Fruit fly (Drosophila melanogaster) whole organism, embryonic: ENCODE results near the gene CG8176.
A peak's percentile ranks its signal among the peaks of the same experiment; 100 is the strongest.

Source experiments
- Ada2b ChIP-seq: fragments of 200-800 bp; sonication (Bioruptor generic); IDR thresholded peaks from 2 replicates; pipeline ENCODE4 v1.3.6; 2022; ENCODE audit warnings: missing biosample characterization, missing genetic modification characterization
- Bdp1 ChIP-seq: fragments of 200-800 bp; sonication (Bioruptor generic); optimal IDR thresholded peaks from 3 replicates; lab custom pipeline; 2016; ENCODE audit warnings: missing biosample characterization, missing genetic modification characterization
- CG10366 ChIP-seq: fragments of 200-800 bp; sonication (Bioruptor generic); IDR thresholded peaks from 2 replicates; pipeline ENCODE4 v1.3.6; 2022; ENCODE audit warnings: missing biosample characterization, missing genetic modification characterization
- CG11247 ChIP-seq: fragments of 200-800 bp; sonication (Bioruptor generic); IDR thresholded peaks from 2 replicates; pipeline ENCODE4 v1.3.6; 2022; ENCODE audit warnings: missing biosample characterization, missing genetic modification characterization
- CG11696 ChIP-seq: fragments of 200-800 bp; sonication (Bioruptor generic); IDR thresholded peaks from 2 replicates; pipeline ENCODE4 v1.3.6; 2022; ENCODE audit warnings: missing biosample characterization, missing genetic modification characterization
- CG12391 ChIP-seq: fragments of 200-800 bp; sonication (Bioruptor generic); optimal IDR thresholded peaks from 3 replicates; lab custom pipeline; 2018; ENCODE audit warnings: missing biosample characterization, mild to moderate bottlenecking, missing genetic modification characterization, moderate library complexity
- CG12744 ChIP-seq: fragments of 200-800 bp; sonication (Bioruptor generic); optimal IDR thresholded peaks from 2 replicates; lab custom pipeline; 2016; ENCODE audit warnings: missing biosample characterization, missing genetic modification characterization
- CG14965 ChIP-seq: fragments of 200-800 bp; sonication (Bioruptor generic); optimal IDR thresholded peaks from 2 replicates; lab custom pipeline; 2016; ENCODE audit warnings: missing biosample characterization, missing genetic modification characterization, borderline replicate concordance
- CG17186 ChIP-seq: fragments of 200-800 bp; sonication (Bioruptor generic); optimal IDR thresholded peaks from 3 replicates; lab custom pipeline; 2017; ENCODE audit warnings: missing biosample characterization, missing genetic modification reagents, missing genetic modification characterization
- CG17361 ChIP-seq: fragments of 200-800 bp; sonication (Bioruptor generic); IDR thresholded peaks from 3 replicates; pipeline ENCODE4 v1.3.6; 2022; ENCODE audit warnings: missing biosample characterization, missing genetic modification characterization
- CG18476 ChIP-seq: fragments of 200-800 bp; sonication (Bioruptor generic); optimal IDR thresholded peaks from 2 replicates; lab custom pipeline; 2016; ENCODE audit warnings: missing biosample characterization, mild to moderate bottlenecking, missing genetic modification characterization
- CG2129 ChIP-seq: fragments of 200-800 bp; sonication (Bioruptor generic); IDR thresholded peaks from 2 replicates; pipeline ENCODE4 v1.3.6; 2022; ENCODE audit warnings: missing biosample characterization, missing genetic modification characterization; ENCODE audit not compliant: partially characterized antibody
- CG34376 ChIP-seq: fragments of 200-800 bp; sonication (Bioruptor generic); optimal IDR thresholded peaks from 2 replicates; lab custom pipeline; 2018; ENCODE audit warnings: missing biosample characterization, mild to moderate bottlenecking, missing genetic modification characterization
- CG3726 ChIP-seq: fragments of 200-800 bp; sonication (Bioruptor generic); IDR thresholded peaks from 3 replicates; pipeline ENCODE4, ENCODE4 v1.3.6; 2022; ENCODE audit warnings: missing biosample characterization, missing genetic modification characterization
- CG3995 ChIP-seq: fragments of 200-800 bp; sonication (Bioruptor generic); optimal IDR thresholded peaks from 3 replicates; lab custom pipeline; 2016; ENCODE audit warnings: missing biosample characterization, missing genetic modification characterization
- CG42726 ChIP-seq: fragments of 200-800 bp; sonication (Bioruptor generic); IDR thresholded peaks from 2 replicates; pipeline ENCODE4 v1.3.6; 2022; ENCODE audit warnings: missing biosample characterization, missing genetic modification characterization; ENCODE audit not compliant: partially characterized antibody
- CG43689 ChIP-seq: fragments of 200-800 bp; sonication (Bioruptor generic); IDR thresholded peaks from 2 replicates; pipeline ENCODE4 v1.3.6; 2022; ENCODE audit warnings: missing biosample characterization, missing genetic modification characterization
- CG6765 ChIP-seq: fragments of 200-800 bp; sonication (Bioruptor generic); optimal IDR thresholded peaks from 3 replicates; lab custom pipeline; 2017; ENCODE audit warnings: missing biosample characterization, mild to moderate bottlenecking, missing genetic modification characterization
- CoRest ChIP-seq: fragments of 200-800 bp; sonication (Bioruptor generic); optimal IDR thresholded peaks from 3 replicates; lab custom pipeline; 2018; ENCODE audit warnings: missing biosample characterization, mild to moderate bottlenecking, missing genetic modification characterization, moderate library complexity
- Dll ChIP-seq: fragments of 200-800 bp; sonication (Bioruptor generic); IDR thresholded peaks from 4 replicates; pipeline ENCODE4 v1.3.6; 2022; ENCODE audit warnings: missing biosample characterization, missing genetic modification characterization; ENCODE audit not compliant: partially characterized antibody
- Elba2 ChIP-seq: fragments of 200-800 bp; sonication (Bioruptor generic); optimal IDR thresholded peaks from 3 replicates; lab custom pipeline; 2016; ENCODE audit warnings: missing biosample characterization, missing genetic modification characterization
- Fer3 ChIP-seq: fragments of 200-800 bp; sonication (Bioruptor generic); optimal IDR thresholded peaks from 2 replicates; lab custom pipeline; 2018; ENCODE audit warnings: missing biosample characterization, mild to moderate bottlenecking, missing genetic modification characterization, moderate library complexity
- Jarid2 ChIP-seq: fragments of 200-800 bp; sonication (Bioruptor generic); optimal IDR thresholded peaks from 3 replicates; lab custom pipeline; 2017; ENCODE audit warnings: mild to moderate bottlenecking, missing biosample characterization, missing genetic modification reagents, missing genetic modification characterization
- Lhr ChIP-seq: fragments of 200-800 bp; sonication (Bioruptor generic); optimal IDR thresholded peaks from 3 replicates; lab custom pipeline; 2017; ENCODE audit warnings: mild to moderate bottlenecking, missing biosample characterization, missing genetic modification reagents, missing genetic modification characterization
- Lpt ChIP-seq: fragments of >200 bp; optimal IDR thresholded peaks from 2 replicates; lab custom pipeline; 2018; ENCODE audit warnings: missing biosample characterization, missing genetic modification characterization
- Med ChIP-seq: fragments of 200-800 bp; sonication (Bioruptor generic); peaks from one replicate; lab custom pipeline; 2016; ENCODE audit warnings: missing biosample characterization, missing genetic modification characterization, mild to moderate bottlenecking, inconsistent platforms, moderate library complexity
- Myb ChIP-seq: fragments of 200-800 bp; sonication (Bioruptor generic); optimal IDR thresholded peaks from 2 replicates; lab custom pipeline; 2016; ENCODE audit warnings: missing biosample characterization, missing genetic modification characterization
- Nf-YC ChIP-seq: fragments of 200-800 bp; optimal IDR thresholded peaks from 3 replicates; lab custom pipeline; 2019; ENCODE audit warnings: missing biosample characterization, mild to moderate bottlenecking, missing genetic modification characterization, moderate library complexity
- Pdp1 ChIP-seq, 2 experiments: fragments of 200-800 bp; sonication (Bioruptor generic); optimal IDR thresholded peaks; 3 replicates each; lab custom pipeline; 2016; ENCODE audit warnings: missing biosample characterization in 2 of 2, missing genetic modification characterization in 2 of 2, mild to moderate bottlenecking in 1 of 2, moderate library complexity in 1 of 2
- Sry-δ ChIP-seq: fragments of 200-800 bp; sonication (Bioruptor generic); optimal IDR thresholded peaks from 2 replicates; lab custom pipeline; 2016; ENCODE audit warnings: missing biosample characterization, missing genetic modification characterization
- Vsx1 ChIP-seq: fragments of 200-800 bp; sonication (Bioruptor generic); optimal IDR thresholded peaks from 2 replicates; lab custom pipeline; 2017; ENCODE audit warnings: missing biosample characterization, mild to moderate bottlenecking, missing genetic modification characterization, missing genetic modification reagents
- aop ChIP-seq: fragments of 200-800 bp; sonication (Bioruptor generic); IDR thresholded peaks from 2 replicates; pipeline ENCODE4 v1.3.6; 2022; ENCODE audit warnings: missing biosample characterization, missing genetic modification characterization
- ara ChIP-seq: fragments of 200-800 bp; sonication (Bioruptor generic); IDR thresholded peaks from 2 replicates; pipeline ENCODE4 v1.3.6; 2022; ENCODE audit warnings: missing biosample characterization, missing genetic modification characterization
- bab2 ChIP-seq: fragments of 200-800 bp; sonication (Bioruptor generic); optimal IDR thresholded peaks from 2 replicates; lab custom pipeline; 2016; ENCODE audit warnings: missing biosample characterization, missing genetic modification characterization
- caup ChIP-seq: fragments of 200-800 bp; sonication (Bioruptor generic); optimal IDR thresholded peaks from 3 replicates; lab custom pipeline; 2017; ENCODE audit warnings: missing biosample characterization, mild to moderate bottlenecking, missing genetic modification characterization, moderate library complexity; ENCODE audit not compliant: severe bottlenecking
- chm ChIP-seq: fragments of 200-800 bp; sonication (Bioruptor generic); IDR thresholded peaks from 2 replicates; pipeline ENCODE4 v1.3.6; 2022; ENCODE audit warnings: missing biosample characterization, missing genetic modification characterization
- crc ChIP-seq: fragments of 200-800 bp; sonication (Bioruptor generic); optimal IDR thresholded peaks from 2 replicates; lab custom pipeline; 2016; ENCODE audit warnings: missing biosample characterization, missing genetic modification characterization
- da ChIP-seq: fragments of 200-800 bp; sonication (Bioruptor generic); optimal IDR thresholded peaks from 2 replicates; lab custom pipeline; 2016; ENCODE audit warnings: missing biosample characterization, missing genetic modification characterization
- danr ChIP-seq: fragments of 200-800 bp; sonication (Bioruptor generic); IDR thresholded peaks from 2 replicates; pipeline ENCODE4 v1.3.6; 2022; ENCODE audit warnings: missing biosample characterization, missing genetic modification characterization
- dmrt11E ChIP-seq: fragments of 200-800 bp; sonication (Bioruptor generic); optimal IDR thresholded peaks from 3 replicates; lab custom pipeline; 2018; ENCODE audit warnings: missing biosample characterization, mild to moderate bottlenecking, missing genetic modification characterization, moderate library complexity
- emc ChIP-seq: fragments of 200-800 bp; sonication (Bioruptor generic); optimal IDR thresholded peaks from 2 replicates; lab custom pipeline; 2016; ENCODE audit warnings: missing biosample characterization, missing genetic modification characterization
- ems ChIP-seq: fragments of 200-800 bp; sonication (Bioruptor generic); optimal IDR thresholded peaks from 3 replicates; lab custom pipeline; 2016; ENCODE audit warnings: missing biosample characterization, missing genetic modification characterization
- grau ChIP-seq: fragments of 200-800 bp; optimal IDR thresholded peaks from 3 replicates; lab custom pipeline; 2019; ENCODE audit warnings: missing biosample characterization, mild to moderate bottlenecking, missing genetic modification characterization, moderate library complexity
- hth ChIP-seq: fragments of >200 bp; optimal IDR thresholded peaks from 2 replicates; lab custom pipeline; 2017; ENCODE audit warnings: inconsistent platforms
- kni ChIP-seq: fragments of 200-800 bp; sonication (Bioruptor generic); optimal IDR thresholded peaks from 3 replicates; lab custom pipeline; 2017; ENCODE audit warnings: mild to moderate bottlenecking, missing biosample characterization, missing genetic modification reagents, missing genetic modification characterization
- slbo ChIP-seq: fragments of 200-800 bp; sonication (Bioruptor generic); IDR thresholded peaks from 2 replicates; pipeline ENCODE4 v1.3.6; 2022; ENCODE audit warnings: missing biosample characterization, missing genetic modification characterization
- twi ChIP-seq: fragments of 200-800 bp; optimal IDR thresholded peaks from 2 replicates; lab custom pipeline; 2019; ENCODE audit warnings: missing biosample characterization, mild to moderate bottlenecking, missing genetic modification characterization, moderate library complexity
- wdn ChIP-seq: fragments of 200-800 bp; sonication (Bioruptor generic); IDR thresholded peaks from 2 replicates; pipeline ENCODE4 v1.3.6; 2022; ENCODE audit warnings: missing biosample characterization, missing genetic modification characterization
- wor ChIP-seq: fragments of 200-800 bp; sonication (Bioruptor generic); IDR thresholded peaks from 2 replicates; pipeline ENCODE4 v1.3.6; 2022; ENCODE audit warnings: missing biosample characterization, missing genetic modification characterization

Gene CG8176

dm6 chr3R:9527907-9528842 is 12.4 kb downstream of the CG8176 start (continued):
- no peak for TF ChIP-seq Vsx1 (GFP tag; lab: Kevin White, UChicago)
- TF ChIP-seq wdn (GFP tag; lab: Robert Waterston, UW) = peak; percentile 91
- TF ChIP-seq Lhr (GFP tag; lab: Kevin White, UChicago) = no peak
- peak; percentile 86 for TF ChIP-seq CG17361 (GFP tag; lab: Robert Waterston, UW)
- peak; percentile 25 for TF ChIP-seq dmrt11E
- peak; percentile 95 for TF ChIP-seq Fer3 (tag; lab: Kevin White, UChicago)
- peak; percentile 100 for TF ChIP-seq Med (GFP tag; lab: Kevin White, UChicago)
- TF ChIP-seq CG6765 (GFP tag; lab: Kevin White, UChicago) = peak; percentile 91
- TF ChIP-seq ara (GFP tag; lab: Robert Waterston, UW) = peak; percentile 74
- TF ChIP-seq Jarid2 (GFP tag; lab: Kevin White, UChicago) = no peak
- peak; percentile 93 for TF ChIP-seq CG11247 (GFP tag; lab: Robert Waterston, UW)
- peak; percentile 78 for TF ChIP-seq danr
- peak; percentile 91 for TF ChIP-seq bab2 (GFP tag; lab: Kevin White, UChicago)
- TF ChIP-seq hth = no peak
- no peak for TF ChIP-seq kni (GFP tag; lab: Kevin White, UChicago)
- peak; percentile 64 for TF ChIP-seq da
- TF ChIP-seq CG18476 = peak; percentile 72
- no peak for TF ChIP-seq twi
- peak; percentile 88 for TF ChIP-seq emc (GFP tag; lab: Kevin White, UChicago)
- TF ChIP-seq CG10366 (GFP tag; lab: Robert Waterston, UW) = peak; percentile 83
- no peak for TF ChIP-seq CoRest
- peak; percentile 90 for TF ChIP-seq chm (GFP tag; lab: Robert Waterston, UW)
- peak; percentile 91 for TF ChIP-seq CG34376 (GFP tag; lab: Kevin White, UChicago)
- TF ChIP-seq Ada2b = peak; percentile 96
- peak; percentile 83 for TF ChIP-seq grau (tag; lab: Kevin White, UChicago)
- TF ChIP-seq Myb = peak; percentile 77
- TF ChIP-seq CG42726 (GFP tag; lab: Robert Waterston, UW) = no peak
- TF ChIP-seq CG43689 (GFP tag; lab: Robert Waterston, UW) = peak; percentile 72
- TF ChIP-seq Nf-YC (tag; lab: Kevin White, UChicago) = peak; percentile 74
- peak; percentile 87 to 93 for TF ChIP-seq Pdp1 (GFP tag; optimal IDR thresholded peaks at IDR 0.05; lab: Kevin White, UChicago)
- TF ChIP-seq Lpt (GFP tag; lab: Kevin White, UChicago) = no peak
- 0 out of 2 replicates have a peak, but pooled peaks have one; percentile 24 for TF ChIP-seq aop (GFP tag; lab: Robert Waterston, UW)
- TF ChIP-seq crc (GFP tag; lab: Kevin White, UChicago) = peak; percentile 92
- no peak for TF ChIP-seq CG2129 (GFP tag; lab: Robert Waterston, UW)
- TF ChIP-seq ems (GFP tag; lab: Kevin White, UChicago) = peak; percentile 93
- peak; percentile 72 for TF ChIP-seq Bdp1 (GFP tag; lab: Kevin White, UChicago)
- peak; percentile 20 for TF ChIP-seq CG17186 (GFP tag; lab: Kevin White, UChicago)
- peak; percentile 71 for TF ChIP-seq CG12391
- TF ChIP-seq wor = peak; percentile 48; the same call in 1 of the 2 replicates
- peak; percentile 71 for TF ChIP-seq CG3995 (GFP tag; lab: Kevin White, UChicago)
- TF ChIP-seq CG12744 (GFP tag; lab: Kevin White, UChicago) = peak; percentile 75
- TF ChIP-seq slbo = peak; percentile 93
- no peak for TF ChIP-seq Elba2 (GFP tag; lab: Kevin White, UChicago)
- peak; percentile 88 for TF ChIP-seq CG11696 (GFP tag; lab: Robert Waterston, UW)
- TF ChIP-seq CG14965 (GFP tag; lab: Kevin White, UChicago) = peak; percentile 26
- TF ChIP-seq CG3726 (GFP tag; lab: Robert Waterston, UW) = peak; percentile 86
- peak; percentile 94 for TF ChIP-seq caup (GFP tag; lab: Kevin White, UChicago)
- peak; percentile 58 for TF ChIP-seq Sry-δ (GFP tag; lab: Kevin White, UChicago)
- no peak for TF ChIP-seq Dll (GFP tag; lab: Robert Waterston, UW)
